Worm (Caenorhabditis elegans) whole organism, L2 larva: ENCODE data around the gene F54B3.1.

Experiments used
- mdl-1 ChIP-seq, 2 experiments: fragments of 150-350 bp in 1 of 2; sonication (generic microtip) in 1 of 2; optimal IDR thresholded peaks; 2 replicates each; lab custom pipeline; 2017; ENCODE audit warnings: missing biosample characterization in 2 of 2, missing genetic modification characterization in 2 of 2
- nhr-129 ChIP-seq: fragments of 150-350 bp; optimal IDR thresholded peaks from 2 replicates; lab custom pipeline; 2014; ENCODE audit warnings: missing biosample characterization, missing genetic modification characterization
- unc-62 ChIP-seq: fragments of 150-350 bp; optimal IDR thresholded peaks from 2 replicates; lab custom pipeline; 2014; ENCODE audit warnings: missing biosample characterization, missing genetic modification reagents, missing genetic modification characterization

DNA sequence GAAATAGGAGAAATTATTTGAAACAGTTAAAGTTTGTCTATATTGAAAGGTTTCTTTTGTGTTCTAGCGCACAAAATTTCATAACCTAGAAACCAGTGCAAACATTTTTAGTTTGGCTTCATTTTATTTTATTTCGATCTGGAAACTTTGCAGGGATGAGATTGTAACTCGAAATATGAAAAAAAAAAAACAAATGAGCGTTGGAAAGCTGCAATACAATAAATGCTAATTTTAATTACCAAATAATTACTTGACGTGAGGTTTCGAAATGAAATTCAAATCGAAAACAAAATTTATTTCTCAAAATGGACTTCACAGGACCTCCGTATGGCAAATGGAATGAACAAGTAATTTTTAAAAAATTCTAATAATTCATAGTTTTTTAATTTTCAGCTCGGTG lies 65.9 kb downstream of the F54B3.1 start, which contains the start of gene M02G9.4:
- TF ChIP-seq mdl-1 (tag; optimal IDR thresholded peaks at IDR 0.05; lab: Kevin White, UChicago) (no peak), nhr-129 (no peak), unc-62 (no peak)
